Fruit fly (Drosophila melanogaster) whole organism: ENCODE measurements around the gene Sec23.

ENCODE experiments used
- CG8478 ChIP-seq: fragments of >200 bp; optimal IDR thresholded peaks from 2 replicates; lab custom pipeline; 2018; ENCODE audit warnings: inconsistent platforms
- Dll ChIP-seq: fragments of >200 bp; optimal IDR thresholded peaks from 2 replicates; lab custom pipeline; 2017
- EcR ChIP-seq, 2 experiments: fragments of >200 bp; optimal IDR thresholded peaks; 2 replicates each; lab custom pipeline; 2017; ENCODE audit warnings: missing biosample characterization in 2 of 2, missing genetic modification characterization in 2 of 2, missing genetic modification reagents in 2 of 2
- pan ChIP-seq: fragments of >200 bp; optimal IDR thresholded peaks from 2 replicates; lab custom pipeline; 2017
- psq ChIP-seq: fragments of >200 bp; optimal IDR thresholded peaks from 2 replicates; lab custom pipeline; 2017
- usp ChIP-seq: fragments of >200 bp; optimal IDR thresholded peaks from 2 replicates; lab custom pipeline; 2017; ENCODE audit warnings: missing biosample characterization, missing genetic modification characterization, mixed read lengths

The Sec23 gene

dm6 chr3R:5686049-5686757 is 37.3 kb downstream of the Sec23 start:
- TF ChIP-seq usp (GFP tag; lab: Kevin White, UChicago) (no peak), pan (lab: Kevin White, UChicago) (no peak), CG8478 (lab: Kevin White, UChicago) (no peak), EcR (GFP tag; optimal IDR thresholded peaks at IDR 0.05; lab: Kevin White, UChicago) (no peak), psq (lab: Kevin White, UChicago) (no peak), Dll (lab: Kevin White, UChicago) (no peak)

- no peak for TF ChIP-seq psq (lab: Kevin White, UChicago)
- TF ChIP-seq usp (GFP tag; lab: Kevin White, UChicago), result no peak
- TF ChIP-seq pan (lab: Kevin White, UChicago), result no peak
These were observed 40.8 kb downstream of the Sec23 start for dm6 chr3R:5689626-5690025.

dm6 chr3R:5691042-5691441 is 42.2 kb downstream of the Sec23 start:
- TF ChIP-seq CG8478 (lab: Kevin White, UChicago) (no peak), pan (lab: Kevin White, UChicago) (no peak), Dll (lab: Kevin White, UChicago) (no peak), EcR (GFP tag; optimal IDR thresholded peaks at IDR 0.05; lab: Kevin White, UChicago) (no peak), psq (lab: Kevin White, UChicago) (no peak), usp (GFP tag; lab: Kevin White, UChicago) (no peak)

- TF ChIP-seq psq (lab: Kevin White, UChicago) (no peak), usp (GFP tag; lab: Kevin White, UChicago) (no peak), CG8478 (lab: Kevin White, UChicago) (no peak), pan (lab: Kevin White, UChicago) (no peak), Dll (lab: Kevin White, UChicago) (no peak), EcR (GFP tag; optimal IDR thresholded peaks at IDR 0.05; lab: Kevin White, UChicago) (no peak)
These were observed 44.3 kb downstream of the Sec23 start, which contains the start of gene CG2104 for dm6 chr3R:5693186-5693585. TSS of gene CG2104 (minus strand) at chr3R:5693286.

dm6 chr3R:5694461-5694860 is 45.6 kb downstream of the Sec23 start:
- TF ChIP-seq Dll (lab: Kevin White, UChicago) (no peak), EcR (GFP tag; optimal IDR thresholded peaks at IDR 0.05; lab: Kevin White, UChicago) (no peak)

- TF ChIP-seq psq (lab: Kevin White, UChicago), result no peak
- no peak for TF ChIP-seq CG8478 (lab: Kevin White, UChicago)
- TF ChIP-seq EcR (GFP tag; optimal IDR thresholded peaks at IDR 0.05; lab: Kevin White, UChicago), result no peak
- no peak for TF ChIP-seq Dll (lab: Kevin White, UChicago)
- TF ChIP-seq pan (lab: Kevin White, UChicago), result no peak
- TF ChIP-seq usp (GFP tag; lab: Kevin White, UChicago), result no peak
These were observed 47.5 kb downstream of the Sec23 start for dm6 chr3R:5696384-5696783.

dm6 chr3R:5701104-5701503 is 52.2 kb downstream of the Sec23 start:
- TF ChIP-seq EcR (GFP tag; optimal IDR thresholded peaks at IDR 0.05; lab: Kevin White, UChicago), result no peak
- peak; percentile 74 for TF ChIP-seq Dll (lab: Kevin White, UChicago)
- no peak for TF ChIP-seq usp (GFP tag; lab: Kevin White, UChicago)
